Worm (Caenorhabditis elegans) whole organism, L3 larva: ENCODE results near the gene spl-2.
A peak's percentile ranks its signal among the peaks of the same experiment; 100 is the strongest.

Experiments used
- R02D3.7 ChIP-seq: fragments of 150-350 bp; optimal IDR thresholded peaks from 2 replicates; lab custom pipeline; 2014; ENCODE audit warnings: missing biosample characterization, missing genetic modification characterization
- aly-2 ChIP-seq: fragments of 150-350 bp; optimal IDR thresholded peaks from 2 replicates; lab custom pipeline; 2014; ENCODE audit warnings: missing biosample characterization, missing genetic modification characterization
- ama-1 ChIP-seq: fragments of 150-350 bp; optimal IDR thresholded peaks from 2 replicates; lab custom pipeline; 2018
- ceh-16 ChIP-seq: sonication (generic microtip); optimal IDR thresholded peaks from 2 replicates; lab custom pipeline; 2017; ENCODE audit warnings: missing biosample characterization, missing genetic modification characterization
- ceh-28 ChIP-seq: fragments of 150-350 bp; optimal IDR thresholded peaks from 2 replicates; lab custom pipeline; 2014; ENCODE audit warnings: missing biosample characterization, missing genetic modification reagents, missing genetic modification characterization
- ceh-82 ChIP-seq: fragments of 150-350 bp; optimal IDR thresholded peaks from 2 replicates; lab custom pipeline; 2014; ENCODE audit warnings: missing biosample characterization, missing genetic modification characterization
- ceh-9 ChIP-seq: sonication (generic microtip); optimal IDR thresholded peaks from 2 replicates; lab custom pipeline; 2018; ENCODE audit warnings: missing biosample characterization, missing genetic modification characterization
- daf-12 ChIP-seq: fragments of 150-350 bp; optimal IDR thresholded peaks from 2 replicates; lab custom pipeline; 2014; ENCODE audit warnings: missing biosample characterization, missing genetic modification reagents, missing genetic modification characterization
- egl-27 ChIP-seq: sonication (generic microtip); optimal IDR thresholded peaks from 4 replicates; lab custom pipeline; 2017; ENCODE audit warnings: missing biosample characterization, missing genetic modification reagents, missing genetic modification characterization
- egl-5 ChIP-seq: fragments of 150-350 bp; optimal IDR thresholded peaks from 2 replicates; lab custom pipeline; 2017; ENCODE audit warnings: missing biosample characterization, missing genetic modification reagents, missing genetic modification characterization, inconsistent platforms
- elt-1 ChIP-seq: fragments of 150-350 bp; optimal IDR thresholded peaks from 2 replicates; lab custom pipeline; 2014; ENCODE audit warnings: missing biosample characterization, missing genetic modification characterization
- elt-2 ChIP-seq: sonication (generic microtip); optimal IDR thresholded peaks from 2 replicates; lab custom pipeline; 2016; ENCODE audit warnings: missing genetic modification reagents, mild to moderate bottlenecking, missing genetic modification characterization, missing compliant biosample characterization
- eor-1 ChIP-seq, 2 experiments: fragments of 150-350 bp; optimal IDR thresholded peaks; 2 replicates each; lab custom pipeline; 2014 to 2018; ENCODE audit warnings: missing biosample characterization in 2 of 2, missing genetic modification characterization in 2 of 2
- fkh-10 ChIP-seq: sonication (generic microtip); optimal IDR thresholded peaks from 2 replicates; lab custom pipeline; 2017; ENCODE audit warnings: missing biosample characterization, missing genetic modification reagents, missing genetic modification characterization
- fkh-2 ChIP-seq: fragments of 150-350 bp; optimal IDR thresholded peaks from 2 replicates; lab custom pipeline; 2014; ENCODE audit warnings: missing biosample characterization, missing genetic modification reagents, missing genetic modification characterization
- fos-1 ChIP-seq: fragments of 150-350 bp; optimal IDR thresholded peaks from 2 replicates; lab custom pipeline; 2014; ENCODE audit warnings: missing biosample characterization, missing genetic modification characterization
- hmg-11 ChIP-seq: sonication (generic microtip); optimal IDR thresholded peaks from 2 replicates; lab custom pipeline; 2016; ENCODE audit warnings: missing genetic modification characterization, missing compliant biosample characterization
- jun-1 ChIP-seq: fragments of 150-350 bp; optimal IDR thresholded peaks from 2 replicates; lab custom pipeline; 2014; ENCODE audit warnings: missing biosample characterization, missing genetic modification reagents, missing genetic modification characterization
- lin-15B ChIP-seq: fragments of 150-350 bp; optimal IDR thresholded peaks from 2 replicates; lab custom pipeline; 2014; ENCODE audit warnings: missing biosample characterization, missing genetic modification characterization
- lin-39 ChIP-seq: fragments of 150-350 bp; optimal IDR thresholded peaks from 2 replicates; lab custom pipeline; 2018; ENCODE audit warnings: missing biosample characterization, missing genetic modification reagents, missing genetic modification characterization
- lsy-12 ChIP-seq: sonication (generic microtip); optimal IDR thresholded peaks from 2 replicates; lab custom pipeline; 2016; ENCODE audit warnings: mild to moderate bottlenecking, missing genetic modification characterization, missing compliant biosample characterization
- mdl-1 ChIP-seq: fragments of 150-350 bp; optimal IDR thresholded peaks from 2 replicates; lab custom pipeline; 2014; ENCODE audit warnings: missing biosample characterization, missing genetic modification characterization
- mml-1 ChIP-seq: fragments of 150-350 bp; sonication (generic microtip); optimal IDR thresholded peaks from 3 replicates; lab custom pipeline; 2014; ENCODE audit warnings: missing biosample characterization, missing genetic modification characterization
- nfya-1 ChIP-seq: sonication (generic microtip); optimal IDR thresholded peaks from 2 replicates; lab custom pipeline; 2017; ENCODE audit warnings: missing genetic modification characterization, mild to moderate bottlenecking, missing compliant biosample characterization, antibody characterized with exemption, moderate library complexity; ENCODE audit not compliant: insufficient read depth
- nhr-11 ChIP-seq: fragments of 150-350 bp; optimal IDR thresholded peaks from 2 replicates; lab custom pipeline; 2014; ENCODE audit warnings: missing biosample characterization, missing genetic modification characterization
- nhr-12 ChIP-seq: fragments of 150-350 bp; optimal IDR thresholded peaks from 2 replicates; lab custom pipeline; 2014; ENCODE audit warnings: missing biosample characterization, missing genetic modification characterization
- nhr-23 ChIP-seq: fragments of 150-350 bp; optimal IDR thresholded peaks from 2 replicates; lab custom pipeline; 2014; ENCODE audit warnings: missing biosample characterization, missing genetic modification reagents, missing genetic modification characterization
- nhr-237 ChIP-seq: fragments of 150-350 bp; optimal IDR thresholded peaks from 2 replicates; lab custom pipeline; 2014; ENCODE audit warnings: missing biosample characterization, missing genetic modification characterization
- nhr-25 ChIP-seq: sonication (generic microtip); optimal IDR thresholded peaks from 2 replicates; lab custom pipeline; 2017; ENCODE audit warnings: missing biosample characterization, missing genetic modification characterization
- nhr-28 ChIP-seq: fragments of 150-350 bp; optimal IDR thresholded peaks from 2 replicates; lab custom pipeline; 2014; ENCODE audit warnings: missing biosample characterization, missing genetic modification characterization
- nhr-43 ChIP-seq: sonication (generic microtip); optimal IDR thresholded peaks from 2 replicates; lab custom pipeline; 2016; ENCODE audit warnings: mild to moderate bottlenecking, missing genetic modification characterization, missing compliant biosample characterization; ENCODE audit not compliant: poor library complexity, severe bottlenecking
- nhr-67 ChIP-seq: fragments of 150-350 bp; optimal IDR thresholded peaks from 2 replicates; lab custom pipeline; 2014; ENCODE audit warnings: missing biosample characterization, missing genetic modification characterization
- nhr-76 ChIP-seq: fragments of 150-350 bp; sonication (generic microtip); optimal IDR thresholded peaks from 5 replicates; lab custom pipeline; 2014; ENCODE audit warnings: missing biosample characterization, missing genetic modification characterization
- nhr-77 ChIP-seq: fragments of 150-350 bp; optimal IDR thresholded peaks from 2 replicates; lab custom pipeline; 2014; ENCODE audit warnings: missing biosample characterization, missing genetic modification characterization
- pha-4 ChIP-seq: fragments of 150-350 bp; optimal IDR thresholded peaks from 2 replicates; lab custom pipeline; 2014; ENCODE audit warnings: missing biosample characterization, missing genetic modification reagents, missing genetic modification characterization
- pqm-1 ChIP-seq: fragments of 150-350 bp; optimal IDR thresholded peaks from 2 replicates; lab custom pipeline; 2017; ENCODE audit warnings: missing biosample characterization, missing genetic modification characterization, inconsistent platforms
- sea-2 ChIP-seq: fragments of 150-350 bp; sonication (generic microtip); optimal IDR thresholded peaks from 4 replicates; lab custom pipeline; 2014; ENCODE audit warnings: missing biosample characterization, missing genetic modification reagents, missing genetic modification characterization
- snpc-4 ChIP-seq: fragments of 150-350 bp; optimal IDR thresholded peaks from 2 replicates; lab custom pipeline; 2014; ENCODE audit warnings: missing biosample characterization, missing genetic modification characterization
- unc-39 ChIP-seq: sonication (generic microtip); optimal IDR thresholded peaks from 4 replicates; lab custom pipeline; 2017; ENCODE audit warnings: missing biosample characterization, missing genetic modification characterization
- unc-62 ChIP-seq: fragments of 150-350 bp; sonication (generic microtip); optimal IDR thresholded peaks from 4 replicates; lab custom pipeline; 2014; ENCODE audit warnings: missing biosample characterization, missing genetic modification reagents, missing genetic modification characterization
- zag-1 ChIP-seq: fragments of 150-350 bp; optimal IDR thresholded peaks from 2 replicates; lab custom pipeline; 2014; ENCODE audit warnings: missing biosample characterization, missing genetic modification characterization
- ztf-11 ChIP-seq: fragments of 150-350 bp; optimal IDR thresholded peaks from 2 replicates; lab custom pipeline; 2014; ENCODE audit warnings: missing biosample characterization, missing genetic modification characterization
- ztf-4 ChIP-seq: fragments of 150-350 bp; optimal IDR thresholded peaks from 2 replicates; lab custom pipeline; 2014; ENCODE audit warnings: missing biosample characterization, missing genetic modification characterization

Gene spl-2

DNA sequence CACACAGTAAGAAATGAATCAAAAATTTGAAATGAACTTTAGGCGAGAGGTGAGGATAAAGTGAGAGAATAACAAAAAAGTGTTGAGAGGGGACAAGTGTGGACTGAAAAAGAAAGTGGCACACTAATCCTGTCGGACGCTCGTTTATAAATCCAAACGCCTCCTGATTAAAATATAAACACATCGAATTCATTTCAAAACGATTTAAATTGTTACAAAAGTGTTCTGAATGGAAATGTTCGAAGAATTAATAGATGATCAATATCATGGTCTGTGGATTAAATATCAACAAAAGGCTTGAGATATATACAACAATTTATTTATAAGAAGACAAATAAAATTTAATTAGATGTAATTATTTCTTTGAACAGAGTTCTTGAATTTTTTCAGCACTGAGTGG is 21.4 kb upstream of the spl-2 start, which contains the start of gene B0222.11:
Gene B0222.11 (minus strand): TSS at position 101 of the 400 bp plus-strand sequence.
- TF ChIP-seq elt-1 (tag; lab: Kevin White, UChicago) (no peak), nhr-76 (tag; lab: Kevin White, UChicago) (no peak), fkh-2 (tag; lab: Kevin White, UChicago) (no peak), nfya-1 (no peak), sea-2 (GFP tag; lab: Kevin White, UChicago) (no peak)

DNA sequence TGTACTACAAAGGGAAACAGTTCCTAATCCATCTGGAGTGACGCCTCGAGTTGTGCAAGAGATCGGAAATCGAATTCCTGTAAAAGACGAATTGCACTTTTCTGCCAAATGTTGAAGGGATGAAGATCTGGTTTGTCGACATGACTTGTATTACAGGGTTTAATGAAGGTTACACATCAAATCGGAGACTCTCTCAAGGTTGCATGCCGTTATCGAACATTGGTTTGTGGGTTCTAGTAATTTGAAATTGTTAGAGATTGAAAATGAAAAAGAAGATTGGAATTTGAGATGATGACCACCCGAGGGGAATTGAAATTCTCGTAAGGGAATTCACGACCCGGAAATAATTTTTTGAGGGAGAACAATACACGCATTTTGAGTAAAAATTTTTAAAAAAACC is 19.6 kb upstream of the spl-2 start:
- TF ChIP-seq ztf-4 (tag; lab: Kevin White, UChicago) (no peak), nhr-76 (tag; lab: Kevin White, UChicago) (no peak), nhr-11 (no peak), lin-39 (tag; lab: Kevin White, UChicago) (no peak), elt-1 (tag; lab: Kevin White, UChicago) (peak; percentile 73), ceh-82 (no peak), snpc-4 (no peak), R02D3.7 (tag; lab: Kevin White, UChicago) (no peak), ceh-28 (tag; lab: Kevin White, UChicago) (no peak), nhr-43 (tag; lab: Kevin White, UChicago) (no peak), nhr-23 (tag; lab: Kevin White, UChicago) (peak; percentile 23), nhr-12 (tag; lab: Kevin White, UChicago) (no peak), ama-1 (no peak), elt-2 (tag; lab: Kevin White, UChicago) (no peak), aly-2 (tag; lab: Kevin White, UChicago) (no peak), mdl-1 (no peak), egl-27 (tag; lab: Kevin White, UChicago) (no peak), sea-2 (GFP tag; lab: Kevin White, UChicago) (no peak), unc-62 (GFP tag; lab: Kevin White, UChicago) (no peak), daf-12 (tag; lab: Kevin White, UChicago) (no peak), fkh-2 (tag; lab: Kevin White, UChicago) (no peak), ceh-9 (no peak), nhr-25 (tag; lab: Kevin White, UChicago) (peak; percentile 76), jun-1 (tag; lab: Kevin White, UChicago) (no peak), zag-1 (tag; lab: Kevin White, UChicago) (no peak), lsy-12 (tag; lab: Kevin White, UChicago) (no peak), hmg-11 (tag; lab: Kevin White, UChicago) (no peak)

DNA sequence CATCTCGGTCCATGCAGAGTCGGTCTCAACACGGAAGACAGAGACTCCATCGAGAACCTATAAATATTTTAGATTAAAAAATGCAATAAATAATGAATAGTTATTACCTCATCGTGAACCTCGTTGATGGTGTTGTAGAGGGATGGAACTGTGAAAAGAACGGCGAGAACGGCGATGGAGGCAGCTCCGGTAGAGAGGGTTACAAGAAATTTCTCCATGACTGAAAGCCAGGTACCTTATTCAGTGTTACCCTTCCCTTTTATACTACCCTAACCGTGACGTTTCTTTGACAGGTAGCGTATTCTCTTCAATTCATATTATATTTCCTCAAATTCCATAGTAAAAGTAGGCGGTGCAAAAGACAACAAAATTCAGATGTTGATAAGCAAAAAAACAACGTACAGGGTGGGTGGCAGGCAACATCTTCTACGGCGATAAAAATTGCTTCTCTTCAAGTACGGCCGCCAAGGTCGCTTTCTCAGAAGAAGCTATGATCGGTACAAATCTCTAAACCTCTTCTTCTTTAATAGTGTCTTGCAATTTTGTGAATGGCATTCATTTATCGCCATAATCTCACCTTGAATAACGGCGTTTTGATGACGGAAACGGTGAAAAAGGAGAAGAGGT is 18.5 kb upstream of the spl-2 start, which contains the start of gene col-10:
Gene col-10 (minus strand): TSS at position 235 of the 627 bp plus-strand sequence.
- no peak for TF ChIP-seq eor-1 (tag; optimal IDR thresholded peaks at IDR 0.05; lab: Kevin White, UChicago)
- no peak for TF ChIP-seq ceh-28 (tag; lab: Kevin White, UChicago)
- TF ChIP-seq ztf-11 (tag; lab: Kevin White, UChicago), result no peak
- TF ChIP-seq daf-12 (tag; lab: Kevin White, UChicago), result no peak
- no peak for TF ChIP-seq nhr-67 (tag; lab: Kevin White, UChicago)
- no peak for TF ChIP-seq fkh-10 (GFP tag; lab: Kevin White, UChicago)
- TF ChIP-seq egl-5, result no peak
- TF ChIP-seq elt-1 (tag; lab: Kevin White, UChicago), result peak; percentile 56
- TF ChIP-seq nhr-25 (tag; lab: Kevin White, UChicago), result peak; percentile 86
- peak; percentile 65 for TF ChIP-seq nhr-43 (tag; lab: Kevin White, UChicago)
- TF ChIP-seq nhr-28 (tag; lab: Kevin White, UChicago), result no peak
- TF ChIP-seq sea-2 (GFP tag; lab: Kevin White, UChicago), result no peak
- no peak for TF ChIP-seq snpc-4
- no peak for TF ChIP-seq aly-2 (tag; lab: Kevin White, UChicago)
- TF ChIP-seq jun-1 (tag; lab: Kevin White, UChicago), result no peak
- no peak for TF ChIP-seq ztf-4 (tag; lab: Kevin White, UChicago)
- TF ChIP-seq fos-1, result no peak
- no peak for TF ChIP-seq lin-39 (tag; lab: Kevin White, UChicago)
- no peak for TF ChIP-seq elt-2 (tag; lab: Kevin White, UChicago)
- no peak for TF ChIP-seq nhr-77 (tag; lab: Kevin White, UChicago)
- TF ChIP-seq pha-4, result no peak
- no peak for TF ChIP-seq unc-39
- no peak for TF ChIP-seq hmg-11 (tag; lab: Kevin White, UChicago)
- TF ChIP-seq nhr-76 (tag; lab: Kevin White, UChicago), result no peak
- no peak for TF ChIP-seq ceh-16
- TF ChIP-seq nhr-237 (tag; lab: Kevin White, UChicago), result no peak
- TF ChIP-seq mml-1 (tag; lab: Kevin White, UChicago), result no peak
- TF ChIP-seq ama-1, result peak; percentile 85
- no peak for TF ChIP-seq ceh-82
- no peak for TF ChIP-seq nfya-1
- no peak for TF ChIP-seq nhr-12 (tag; lab: Kevin White, UChicago)
- TF ChIP-seq nhr-11, result no peak
- no peak for TF ChIP-seq pqm-1 (tag; lab: Kevin White, UChicago)
- no peak for TF ChIP-seq zag-1 (tag; lab: Kevin White, UChicago)
- TF ChIP-seq lin-15B (tag; lab: Kevin White, UChicago), result no peak
- no peak for TF ChIP-seq nhr-23 (tag; lab: Kevin White, UChicago)
- TF ChIP-seq egl-27 (tag; lab: Kevin White, UChicago), result peak; percentile 15
